Worm (Caenorhabditis elegans) whole organism, L2 larva: ENCODE results near the gene T23F6.3.

Experiments used
- R02D3.7 ChIP-seq: fragments of 150-350 bp; optimal IDR thresholded peaks from 2 replicates; lab custom pipeline; 2014; ENCODE audit warnings: missing biosample characterization, missing genetic modification characterization
- ama-1 ChIP-seq: fragments of 150-350 bp; optimal IDR thresholded peaks from 2 replicates; lab custom pipeline; 2018; ENCODE audit warnings: inconsistent platforms
- elt-1 ChIP-seq: fragments of 150-350 bp; optimal IDR thresholded peaks from 2 replicates; lab custom pipeline; 2014; ENCODE audit warnings: missing biosample characterization, missing genetic modification characterization
- lsy-2 ChIP-seq, 2 experiments: fragments of 150-350 bp in 1 of 2; sonication (generic microtip) in 1 of 2; optimal IDR thresholded peaks; 2 replicates each; lab custom pipeline; 2014 to 2017; ENCODE audit warnings: missing biosample characterization in 2 of 2, missing genetic modification characterization in 2 of 2
- nhr-237 ChIP-seq: fragments of 150-350 bp; optimal IDR thresholded peaks from 2 replicates; lab custom pipeline; 2014; ENCODE audit warnings: missing biosample characterization, missing genetic modification characterization
- nhr-25 ChIP-seq: fragments of 150-350 bp; sonication (generic microtip); optimal IDR thresholded peaks from 3 replicates; lab custom pipeline; 2014; ENCODE audit warnings: missing biosample characterization, missing genetic modification characterization
- skn-1 ChIP-seq: sonication (generic microtip); optimal IDR thresholded peaks from 2 replicates; lab custom pipeline; 2017; ENCODE audit warnings: missing biosample characterization, missing genetic modification characterization
- ztf-1 ChIP-seq: fragments of 200-800 bp; sonication (Bioruptor generic); conservative IDR thresholded peaks from 2 replicates; pipeline ENCODE4 v1.3.6; 2022; ENCODE audit warnings: missing genetic modification characterization, missing compliant biosample characterization
- ztf-4 ChIP-seq: fragments of 150-350 bp; optimal IDR thresholded peaks from 2 replicates; lab custom pipeline; 2014; ENCODE audit warnings: missing biosample characterization, missing genetic modification characterization

ce11 chrIV:12684826-12685594 lies 39.5 kb downstream of the T23F6.3 start:
- TF ChIP-seq ztf-4 (tag; lab: Kevin White, UChicago) (no peak), ama-1 (lab: Kevin White, UChicago) (no peak), skn-1 (no peak), nhr-237 (no peak), nhr-25 (tag; lab: Kevin White, UChicago) (no peak), lsy-2 (tag; optimal IDR thresholded peaks at IDR 0.05; lab: Kevin White, UChicago) (no peak), R02D3.7 (no peak), elt-1 (tag; lab: Kevin White, UChicago) (no peak), ztf-1 (GFP tag; lab: Robert Waterston, UW) (no peak)
